Fruit fly (Drosophila melanogaster) whole organism, pupa: ENCODE measurements around the gene LManIV.

Experiments used
- CG10348 ChIP-seq: fragments of 200-800 bp; sonication (Bioruptor generic); IDR thresholded peaks from 2 replicates; pipeline ENCODE4 v1.3.6; 2022; ENCODE audit warnings: missing biosample characterization, missing genetic modification characterization
- CG12605 ChIP-seq: fragments of 200-800 bp; sonication (Bioruptor generic); IDR thresholded peaks from 2 replicates; pipeline ENCODE4 v1.3.6; 2022; ENCODE audit warnings: missing biosample characterization, missing genetic modification characterization
- CG13204 ChIP-seq: fragments of 200-800 bp; sonication (Bioruptor generic); optimal IDR thresholded peaks from 2 replicates; lab custom pipeline; 2018; ENCODE audit warnings: missing biosample characterization, mild to moderate bottlenecking, missing genetic modification characterization, moderate library complexity
- CG14655 ChIP-seq: fragments of 200-800 bp; sonication (Bioruptor generic); optimal IDR thresholded peaks from 3 replicates; lab custom pipeline; 2017; ENCODE audit warnings: mild to moderate bottlenecking, missing biosample characterization, missing genetic modification reagents, missing genetic modification characterization
- CG15710 ChIP-seq: fragments of 200-800 bp; sonication (Bioruptor generic); optimal IDR thresholded peaks from 2 replicates; lab custom pipeline; 2018; ENCODE audit warnings: missing biosample characterization, mild to moderate bottlenecking, missing genetic modification characterization, moderate library complexity
- CG17806 ChIP-seq: fragments of 200-800 bp; sonication (Bioruptor generic); optimal IDR thresholded peaks from 2 replicates; lab custom pipeline; 2018; ENCODE audit warnings: missing biosample characterization, mild to moderate bottlenecking, missing genetic modification characterization, moderate library complexity
- CG32121 ChIP-seq: fragments of 200-800 bp; sonication (Bioruptor generic); IDR thresholded peaks from 2 replicates; pipeline ENCODE4 v1.3.6; 2022; ENCODE audit warnings: missing biosample characterization, missing genetic modification characterization
- CG34367 ChIP-seq: fragments of 200-800 bp; sonication (Bioruptor generic); optimal IDR thresholded peaks from 2 replicates; lab custom pipeline; 2018; ENCODE audit warnings: missing biosample characterization, mild to moderate bottlenecking, missing genetic modification characterization
- CG8159 ChIP-seq: fragments of 200-800 bp; sonication (Bioruptor generic); optimal IDR thresholded peaks from 3 replicates; lab custom pipeline; 2018; ENCODE audit warnings: missing biosample characterization, mild to moderate bottlenecking, missing genetic modification characterization, moderate library complexity
- CG8301 ChIP-seq: fragments of 200-800 bp; sonication (Bioruptor generic); optimal IDR thresholded peaks from 2 replicates; lab custom pipeline; 2018; ENCODE audit warnings: missing biosample characterization, mild to moderate bottlenecking, missing genetic modification characterization
- CG9948 ChIP-seq: fragments of 200-800 bp; sonication (Bioruptor generic); optimal IDR thresholded peaks from 2 replicates; lab custom pipeline; 2018; ENCODE audit warnings: missing biosample characterization, mild to moderate bottlenecking, missing genetic modification characterization, moderate library complexity
- D1 ChIP-seq: fragments of 200-800 bp; sonication (Bioruptor generic); optimal IDR thresholded peaks from 2 replicates; lab custom pipeline; 2018; ENCODE audit warnings: missing biosample characterization, mild to moderate bottlenecking, missing genetic modification characterization, moderate library complexity
- EcR ChIP-seq: fragments of 200-800 bp; sonication (Bioruptor generic); optimal IDR thresholded peaks from 3 replicates; lab custom pipeline; 2019; ENCODE audit warnings: missing biosample characterization, missing genetic modification characterization, mild to moderate bottlenecking, moderate library complexity, missing genetic modification reagents
- Ets98B ChIP-seq: fragments of 200-800 bp; sonication (Bioruptor generic); IDR thresholded peaks from 2 replicates; pipeline ENCODE4 v1.3.6; 2022; ENCODE audit warnings: missing biosample characterization, missing genetic modification characterization
- Pif1A ChIP-seq: fragments of 200-800 bp; sonication (Bioruptor generic); optimal IDR thresholded peaks from 3 replicates; lab custom pipeline; 2016; ENCODE audit warnings: missing biosample characterization, missing genetic modification characterization
- Pif1B ChIP-seq: fragments of 200-800 bp; sonication (Bioruptor generic); optimal IDR thresholded peaks from 3 replicates; lab custom pipeline; 2016; ENCODE audit warnings: missing biosample characterization, missing genetic modification characterization
- Snoo ChIP-seq: fragments of 200-800 bp; sonication (Bioruptor generic); optimal IDR thresholded peaks from 3 replicates; lab custom pipeline; 2017; ENCODE audit warnings: missing biosample characterization, mild to moderate bottlenecking, missing genetic modification characterization, inconsistent platforms
- fd96Ca ChIP-seq: fragments of 200-800 bp; sonication (Bioruptor generic); IDR thresholded peaks from 3 replicates; pipeline ENCODE4 v1.3.6; 2022; ENCODE audit warnings: missing biosample characterization, missing genetic modification characterization
- gl ChIP-seq: fragments of 200-800 bp; sonication (Bioruptor generic); optimal IDR thresholded peaks from 2 replicates; lab custom pipeline; 2018; ENCODE audit warnings: missing biosample characterization, mild to moderate bottlenecking, missing genetic modification characterization
- rn ChIP-seq: fragments of 200-800 bp; sonication (Bioruptor generic); IDR thresholded peaks from 2 replicates; pipeline ENCODE4 v1.3.6; 2022; ENCODE audit warnings: missing biosample characterization, missing genetic modification characterization

LManIV gene

dm6 chr2L:8734304-8734703 lies 37.8 kb downstream of the LManIV start:
- TF ChIP-seq Ets98B (GFP tag; lab: Robert Waterston, UW): no peak
- no peak for TF ChIP-seq Snoo
- no peak for TF ChIP-seq CG8301
- no peak for TF ChIP-seq CG15710 (tag; lab: Kevin White, UChicago)

DNA sequence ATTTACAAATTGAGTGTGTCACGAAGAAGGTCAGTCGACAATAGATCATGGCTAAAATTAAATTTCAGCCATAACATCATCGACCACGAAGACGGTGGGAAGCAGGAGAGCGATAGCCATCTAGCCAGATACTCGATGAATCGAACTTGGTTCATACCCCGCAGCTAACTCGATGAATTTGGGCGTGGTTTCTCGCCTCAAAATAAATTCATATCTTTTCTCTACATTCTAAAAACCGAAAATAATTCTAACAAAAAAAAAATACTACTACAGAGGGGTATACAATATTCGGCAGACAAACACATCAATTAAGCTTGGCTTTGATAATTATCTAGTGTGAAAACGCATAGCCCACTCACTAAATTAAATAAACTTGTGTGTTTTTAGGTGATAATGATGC lies 39.4 kb downstream of the LManIV start:
- TF ChIP-seq CG13204: no peak
- no peak for TF ChIP-seq CG10348 (GFP tag; lab: Robert Waterston, UW)
- TF ChIP-seq CG8159 (tag; lab: Kevin White, UChicago): no peak
- no peak for TF ChIP-seq CG14655 (GFP tag; lab: Kevin White, UChicago)
- no peak for TF ChIP-seq fd96Ca (GFP tag; lab: Robert Waterston, UW)
- peak; percentile 6 for TF ChIP-seq CG9948 (tag; lab: Kevin White, UChicago)
- 0 out of 2 replicates have a peak, but pooled peaks have one; percentile 27 for TF ChIP-seq Ets98B (GFP tag; lab: Robert Waterston, UW)
- TF ChIP-seq D1: no peak
- TF ChIP-seq Pif1A (GFP tag; lab: Kevin White, UChicago): peak; percentile 7

- TF ChIP-seq CG17806 (tag; lab: Kevin White, UChicago): no peak
- no peak for TF ChIP-seq Pif1A (GFP tag; lab: Kevin White, UChicago)
- no peak for TF ChIP-seq rn (GFP tag; lab: Robert Waterston, UW)
- TF ChIP-seq CG8159 (tag; lab: Kevin White, UChicago): no peak
- no peak for TF ChIP-seq CG10348 (GFP tag; lab: Robert Waterston, UW)
- no peak for TF ChIP-seq CG8301
- TF ChIP-seq Snoo: no peak
- TF ChIP-seq CG14655 (GFP tag; lab: Kevin White, UChicago): no peak
- no peak for TF ChIP-seq CG32121 (GFP tag; lab: Robert Waterston, UW)
- TF ChIP-seq CG34367 (tag; lab: Kevin White, UChicago): no peak
- TF ChIP-seq D1: no peak
- no peak for TF ChIP-seq gl (tag; lab: Kevin White, UChicago)
- TF ChIP-seq Pif1B (GFP tag; lab: Kevin White, UChicago): no peak
- no peak for TF ChIP-seq CG12605 (GFP tag; lab: Robert Waterston, UW)
- no peak for TF ChIP-seq CG15710 (tag; lab: Kevin White, UChicago)
- TF ChIP-seq Ets98B (GFP tag; lab: Robert Waterston, UW): no peak
- no peak for TF ChIP-seq CG13204
Measured at dm6 chr2L:8721028-8721427, 51.1 kb downstream of the LManIV start.

DNA sequence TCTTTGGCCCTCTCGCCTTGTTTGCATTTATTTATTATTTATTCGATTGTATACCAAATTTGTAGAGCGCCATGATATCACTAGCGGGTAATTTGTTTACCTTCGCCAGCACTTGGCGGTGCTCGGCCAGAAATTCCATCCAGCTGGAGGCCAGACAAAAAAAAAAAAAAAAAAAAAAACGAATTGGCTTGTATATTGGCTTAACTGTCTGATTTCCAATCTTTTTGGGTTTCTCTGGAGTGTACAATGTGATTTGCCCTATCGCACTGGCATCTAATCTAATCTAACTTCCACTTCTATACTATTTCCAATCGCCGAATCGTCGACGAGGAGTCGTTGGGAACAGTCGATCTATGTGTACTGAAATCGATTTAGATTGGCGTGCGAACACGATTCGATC lies 52.4 kb downstream of the LManIV start:
- TF ChIP-seq Pif1A (GFP tag; lab: Kevin White, UChicago) (no peak), CG34367 (tag; lab: Kevin White, UChicago) (no peak), D1 (no peak), CG14655 (GFP tag; lab: Kevin White, UChicago) (no peak), Snoo (no peak), gl (tag; lab: Kevin White, UChicago) (no peak), EcR (GFP tag; lab: Kevin White, UChicago) (no peak)
